Fruit fly (Drosophila melanogaster): ENCODE measurements around the gene CG45080.

Gene CG45080

DNA sequence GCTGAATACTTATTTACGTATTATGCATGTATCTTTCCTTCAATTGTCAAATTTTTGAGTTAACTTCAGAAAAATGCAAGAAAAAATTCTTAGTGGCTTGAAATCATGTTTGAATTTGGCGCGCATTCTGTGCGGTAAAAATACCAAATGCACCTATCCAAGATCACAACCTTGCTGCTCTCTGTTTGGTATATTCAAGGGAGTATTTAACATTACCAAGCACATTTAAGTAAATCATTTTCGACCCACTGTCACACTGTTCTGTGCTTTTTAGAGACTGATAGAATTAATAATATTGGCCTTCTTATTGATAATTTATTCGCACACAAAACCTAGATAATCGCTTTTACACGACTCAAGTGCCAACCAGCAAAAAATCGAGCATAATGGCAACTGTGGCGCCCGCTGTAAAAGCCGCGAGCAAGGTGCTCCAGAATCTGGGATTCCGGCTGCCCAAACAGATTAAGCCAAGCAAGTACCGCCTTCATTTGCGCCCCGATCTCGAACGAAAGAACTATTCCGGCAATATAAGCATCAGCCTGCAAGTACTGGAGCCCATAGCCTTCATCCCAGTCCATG lies 9.8 kb downstream of the CG45080 start (continued):
- TF ChIP-seq Hr78 (GFP tag; optimal IDR thresholded peaks at IDR 0.05) = no peak
- TF ChIP-seq luna (GFP tag; optimal IDR thresholded peaks at IDR 0.05) = no peak
- TF ChIP-seq dysf (GFP tag; IDR thresholded peaks at IDR 0.05) = no peak
- TF ChIP-seq cad (GFP tag; optimal IDR thresholded peaks at IDR 0.05) = no peak
- no peak for TF ChIP-seq tap (tag; optimal IDR thresholded peaks at IDR 0.05)
- TF ChIP-seq CG17328 (GFP tag; IDR thresholded peaks at IDR 0.05) = no peak
- no peak for TF ChIP-seq CG30431 (GFP tag; optimal IDR thresholded peaks at IDR 0.05)
- TF ChIP-seq abd-A (tag; optimal IDR thresholded peaks at IDR 0.05) = no peak
- TF ChIP-seq pb (GFP tag; optimal IDR thresholded peaks at IDR 0.05) = no peak
- no peak for TF ChIP-seq CG12769 (tag; optimal IDR thresholded peaks at IDR 0.05)
- peak; percentile 93 for TF ChIP-seq pzg (GFP tag; optimal IDR thresholded peaks at IDR 0.05)
- TF ChIP-seq usp (GFP tag; optimal IDR thresholded peaks at IDR 0.05) = no peak
- TF ChIP-seq bab2 (GFP tag; optimal IDR thresholded peaks at IDR 0.05) = no peak
- no peak for TF ChIP-seq slou (GFP tag; optimal IDR thresholded peaks at IDR 0.05)
- no peak for TF ChIP-seq CG12236 (GFP tag; optimal IDR thresholded peaks at IDR 0.05)
- peak; percentile 80 for TF ChIP-seq CG1603 (tag; optimal IDR thresholded peaks at IDR 0.05)
- TF ChIP-seq CG10543 (GFP tag; optimal IDR thresholded peaks at IDR 0.05) = no peak
- no peak for TF ChIP-seq CG11696 (GFP tag; IDR thresholded peaks at IDR 0.05)
- no peak for TF ChIP-seq mld (GFP tag; IDR thresholded peaks at IDR 0.05; ENCODE audit: partially characterized antibody)
- TF ChIP-seq CG1792 (GFP tag; optimal IDR thresholded peaks at IDR 0.05) = no peak
- no peak for TF ChIP-seq lab (GFP tag; optimal IDR thresholded peaks at IDR 0.05)
- no peak for TF ChIP-seq chn (GFP tag; optimal IDR thresholded peaks at IDR 0.05)
- no peak for TF ChIP-seq rib (GFP tag; IDR thresholded peaks at IDR 0.05)
- TF ChIP-seq z (GFP tag; IDR thresholded peaks at IDR 0.05) = no peak
- no peak for TF ChIP-seq Rx (GFP tag; IDR thresholded peaks at IDR 0.05)
- no peak for TF ChIP-seq CG31388 (GFP tag; optimal IDR thresholded peaks at IDR 0.05)
- TF ChIP-seq CG2199 (GFP tag; IDR thresholded peaks at IDR 0.05) = no peak
- TF ChIP-seq HLH54F (GFP tag; optimal IDR thresholded peaks at IDR 0.05) = no peak
- no peak for TF ChIP-seq ara (GFP tag; IDR thresholded peaks at IDR 0.05)
- TF ChIP-seq CG7987 (GFP tag; optimal IDR thresholded peaks at IDR 0.05) = no peak
- TF ChIP-seq phol (tag; optimal IDR thresholded peaks at IDR 0.05) = peak; percentile 28
- TF ChIP-seq CG12659 (GFP tag; optimal IDR thresholded peaks at IDR 0.05) = peak; percentile 61
- no peak for TF ChIP-seq tx (GFP tag; optimal IDR thresholded peaks at IDR 0.05)
- no peak for TF ChIP-seq Lim3 (GFP tag; IDR thresholded peaks at IDR 0.05)
- no peak for TF ChIP-seq Oaz (GFP tag; IDR thresholded peaks at IDR 0.05)

dm6 chr3R:13306595-13306994 lies 12.5 kb downstream of the CG45080 start:
- TF ChIP-seq Blimp-1 (GFP tag; optimal IDR thresholded peaks at IDR 0.05) (peak; percentile 74), az2 (GFP tag; optimal IDR thresholded peaks at IDR 0.05) (no peak)

DNA sequence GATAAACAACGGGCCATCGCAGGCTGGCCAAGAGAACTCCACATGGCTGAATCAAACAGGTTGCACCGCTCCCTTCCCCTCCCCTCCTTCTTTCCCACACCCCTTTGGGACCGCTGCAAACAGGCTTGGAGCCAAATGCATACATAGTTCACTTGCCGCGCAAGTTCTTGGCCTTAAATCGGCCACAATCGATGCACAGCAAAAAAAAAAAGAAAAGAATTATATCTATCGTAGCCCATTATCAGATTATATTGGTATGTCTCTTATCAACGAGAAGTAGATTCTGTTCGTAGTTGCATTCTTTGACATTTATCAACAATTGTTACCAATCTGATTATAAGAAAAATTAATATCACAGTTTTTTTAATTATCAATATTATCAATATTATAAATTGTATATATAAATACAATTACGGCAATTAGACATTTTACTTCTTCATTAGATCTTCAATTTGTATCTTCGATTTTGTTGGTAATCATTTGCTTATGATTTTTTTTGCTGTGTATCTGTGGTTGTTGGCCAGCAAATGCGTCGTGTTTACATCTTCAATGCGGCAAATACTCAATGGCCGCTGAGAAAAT lies 13.7 kb downstream of the CG45080 start:
- TF ChIP-seq Gsc (GFP tag; IDR thresholded peaks at IDR 0.05) = no peak
- peak; percentile 21 for TF ChIP-seq Sry-β (GFP tag; optimal IDR thresholded peaks at IDR 0.05)
- peak; percentile 43 for TF ChIP-seq Sox102F (GFP tag; optimal IDR thresholded peaks at IDR 0.05)
- TF ChIP-seq CG11456 (GFP tag; IDR thresholded peaks at IDR 0.05) = 0 out of 3 replicates have a peak, but pooled peaks have one; percentile 58
- peak; percentile 70 for TF ChIP-seq crol (GFP tag; IDR thresholded peaks at IDR 0.05)
- no peak for TF ChIP-seq gcm2 (GFP tag; optimal IDR thresholded peaks at IDR 0.05)
- peak; percentile 17 for TF ChIP-seq corto (GFP tag; optimal IDR thresholded peaks at IDR 0.05)
- no peak for TF ChIP-seq MESR4 (GFP tag; optimal IDR thresholded peaks at IDR 0.05)
- TF ChIP-seq pan (optimal IDR thresholded peaks at IDR 0.05) = no peak
- no peak for TF ChIP-seq pan (GFP tag; optimal IDR thresholded peaks at IDR 0.05 in 1 of 2, IDR thresholded peaks at IDR 0.05 in 1 of 2)
- peak; percentile 32; the same call in 1 of the 3 replicates for TF ChIP-seq zfh1 (GFP tag; IDR thresholded peaks at IDR 0.05)
- TF ChIP-seq trem (tag; optimal IDR thresholded peaks at IDR 0.05) = peak; percentile 68
- TF ChIP-seq dmrt11E (tag; optimal IDR thresholded peaks at IDR 0.05) = peak; percentile 79
- peak; percentile 13; the same call in 1 of the 3 replicates for TF ChIP-seq croc (GFP tag; conservative IDR thresholded peaks at IDR 0.05)
